Worm (Caenorhabditis elegans) whole organism, L4 larva: ENCODE data around the gene ccr-4.
A peak's percentile ranks its signal among the peaks of the same experiment; 100 is the strongest.

Experiments used
- F10B5.3 ChIP-seq: sonication (generic microtip); optimal IDR thresholded peaks from 2 replicates; lab custom pipeline; 2016; ENCODE audit warnings: mild to moderate bottlenecking, missing genetic modification characterization, missing compliant biosample characterization
- F26F4.8 ChIP-seq: fragments of 200-800 bp; sonication (Bioruptor generic); conservative IDR thresholded peaks from 2 replicates; pipeline ENCODE4 v1.3.6; 2022; ENCODE audit warnings: missing genetic modification characterization, missing compliant biosample characterization
- F37D6.2 ChIP-seq: sonication (generic microtip); optimal IDR thresholded peaks from 2 replicates; lab custom pipeline; 2016; ENCODE audit warnings: mild to moderate bottlenecking, missing genetic modification characterization, missing compliant biosample characterization
- F44E2.7 ChIP-seq: fragments of 200-800 bp; sonication (Bioruptor generic); IDR thresholded peaks from 2 replicates; pipeline ENCODE4 v2.1.2; 2022; ENCODE audit warnings: missing genetic modification characterization, missing compliant biosample characterization
- F49E8.2 ChIP-seq: sonication (generic microtip); optimal IDR thresholded peaks from 2 replicates; lab custom pipeline; 2016; ENCODE audit warnings: missing compliant biosample characterization, mild to moderate bottlenecking, missing genetic modification characterization, borderline replicate concordance
- R02D3.7 ChIP-seq: fragments of 150-350 bp; sonication (generic microtip); optimal IDR thresholded peaks from 3 replicates; lab custom pipeline; 2014; ENCODE audit warnings: missing biosample characterization, missing genetic modification characterization
- T26A8.4 ChIP-seq: fragments of 200-800 bp; sonication (Bioruptor generic); IDR thresholded peaks from 2 replicates; pipeline ENCODE4 v1.3.6; 2022; ENCODE audit warnings: missing genetic modification characterization, missing compliant biosample characterization
- Y48G9A.11 ChIP-seq: fragments of 200-800 bp; sonication (Bioruptor generic); IDR thresholded peaks from 2 replicates; pipeline ENCODE4 v1.3.6; 2022; ENCODE audit warnings: missing genetic modification reagents, missing genetic modification characterization, missing compliant biosample characterization
- Y5F2A.4 ChIP-seq: fragments of 200-800 bp; sonication (Bioruptor generic); optimal IDR thresholded peaks from 2 replicates; lab custom pipeline; 2018; ENCODE audit warnings: mild to moderate bottlenecking, missing genetic modification characterization, missing compliant biosample characterization
- Y75B8A.6 ChIP-seq: fragments of 200-800 bp; sonication (Bioruptor generic); IDR thresholded peaks from 2 replicates; pipeline ENCODE4 v1.3.6; 2022; ENCODE audit warnings: missing genetic modification reagents, missing genetic modification characterization, missing compliant biosample characterization
- ZK546.5 ChIP-seq, 2 experiments: sonication (generic microtip); optimal IDR thresholded peaks; 2 replicates each; lab custom pipeline; 2017; ENCODE audit warnings: missing biosample characterization in 2 of 2, missing genetic modification characterization in 2 of 2
- aha-1 ChIP-seq: fragments of 150-350 bp; peaks from one replicate; lab custom pipeline; 2014; ENCODE audit warnings: missing biosample characterization, missing genetic modification characterization
- aly-2 ChIP-seq: sonication (generic microtip); optimal IDR thresholded peaks from 2 replicates; lab custom pipeline; 2018; ENCODE audit warnings: missing biosample characterization, missing genetic modification characterization
- arid-1 ChIP-seq: fragments of 200-800 bp; sonication (Bioruptor generic); conservative IDR thresholded peaks from 2 replicates; pipeline ENCODE4 v1.3.6; 2022; ENCODE audit warnings: missing genetic modification reagents, missing genetic modification characterization, missing compliant biosample characterization
- ces-1 ChIP-seq: fragments of 150-350 bp; sonication (generic microtip); optimal IDR thresholded peaks from 4 replicates; lab custom pipeline; 2014; ENCODE audit warnings: missing biosample characterization, missing genetic modification reagents, missing genetic modification characterization
- daf-19 ChIP-seq: fragments of 200-800 bp; sonication (Bioruptor generic); conservative IDR thresholded peaks from 2 replicates; pipeline ENCODE4 v1.3.6; 2022; ENCODE audit warnings: missing genetic modification characterization, missing compliant biosample characterization
- dmd-6 ChIP-seq: fragments of 200-800 bp; sonication (Bioruptor generic); IDR thresholded peaks from 2 replicates; pipeline ENCODE4 v1.3.6; 2022; ENCODE audit warnings: missing genetic modification reagents, missing genetic modification characterization, missing compliant biosample characterization
- dpl-1 ChIP-seq: fragments of 150-350 bp; optimal IDR thresholded peaks from 2 replicates; lab custom pipeline; 2014; ENCODE audit warnings: missing biosample characterization, missing genetic modification reagents, missing genetic modification characterization
- duxl-1 ChIP-seq: sonication (generic microtip); optimal IDR thresholded peaks from 2 replicates; lab custom pipeline; 2016; ENCODE audit warnings: mild to moderate bottlenecking, missing genetic modification characterization, moderate library complexity, missing compliant biosample characterization; ENCODE audit not compliant: poor library complexity
- dve-1 ChIP-seq: sonication (generic microtip); optimal IDR thresholded peaks from 2 replicates; lab custom pipeline; 2017; ENCODE audit warnings: antibody characterized with exemption, mild to moderate bottlenecking, missing genetic modification characterization, missing compliant biosample characterization; ENCODE audit not compliant: insufficient read depth
- hlh-11 ChIP-seq: fragments of 200-800 bp; sonication (Bioruptor generic); optimal IDR thresholded peaks from 2 replicates; lab custom pipeline; 2018; ENCODE audit warnings: mild to moderate bottlenecking, missing genetic modification characterization, missing compliant biosample characterization
- hlh-30 ChIP-seq: sonication (generic microtip); optimal IDR thresholded peaks from 2 replicates; lab custom pipeline; 2017; ENCODE audit warnings: antibody characterized with exemption, mild to moderate bottlenecking, missing genetic modification characterization, missing compliant biosample characterization; ENCODE audit not compliant: insufficient read depth
- lin-15B ChIP-seq: fragments of 150-350 bp; sonication (generic microtip); optimal IDR thresholded peaks from 3 replicates; lab custom pipeline; 2014; ENCODE audit warnings: missing biosample characterization, missing genetic modification characterization
- lin-38 ChIP-seq: fragments of 200-800 bp; sonication (Bioruptor generic); IDR thresholded peaks from 2 replicates; pipeline ENCODE4 v1.3.6; 2022; ENCODE audit warnings: missing genetic modification reagents, missing genetic modification characterization, missing compliant biosample characterization
- lir-3 ChIP-seq: sonication (generic microtip); optimal IDR thresholded peaks from 2 replicates; lab custom pipeline; 2016; ENCODE audit warnings: mild to moderate bottlenecking, missing genetic modification characterization, missing compliant biosample characterization
- lsy-2 ChIP-seq, 2 experiments: fragments of 150-350 bp in 1 of 2; sonication (generic microtip) in 1 of 2; optimal IDR thresholded peaks; 2 replicates each; lab custom pipeline; 2014 to 2017; ENCODE audit warnings: missing biosample characterization in 2 of 2, missing genetic modification characterization in 2 of 2
- madf-5 ChIP-seq, 2 experiments: fragments of 200-800 bp; sonication (Bioruptor generic); IDR thresholded peaks; 2 replicates each; pipeline ENCODE4 v1.3.6; 2022; ENCODE audit warnings: missing compliant biosample characterization in 2 of 2, missing genetic modification characterization in 2 of 2
- mdl-1 ChIP-seq, 2 experiments: fragments of 150-350 bp in 1 of 2; sonication (generic microtip) in 1 of 2; optimal IDR thresholded peaks; 2 replicates each; lab custom pipeline; 2014 to 2017; ENCODE audit warnings: missing biosample characterization in 2 of 2, missing genetic modification characterization in 2 of 2
- mdt-29 ChIP-seq: fragments of 200-800 bp; sonication (Bioruptor generic); IDR thresholded peaks from 2 replicates; pipeline ENCODE4 v1.3.6; 2022; ENCODE audit warnings: missing genetic modification reagents, missing genetic modification characterization, missing compliant biosample characterization
- mes-2 ChIP-seq: sonication (generic microtip); optimal IDR thresholded peaks from 2 replicates; lab custom pipeline; 2016; ENCODE audit warnings: missing genotype, mild to moderate bottlenecking, missing genetic modification characterization, missing compliant biosample characterization; ENCODE audit not compliant: poor library complexity, severe bottlenecking
- mxl-2 ChIP-seq: fragments of 200-800 bp; sonication (Bioruptor generic); conservative IDR thresholded peaks from 2 replicates; pipeline ENCODE4 v1.3.6; 2022; ENCODE audit warnings: missing genetic modification reagents, missing genetic modification characterization, missing compliant biosample characterization
- mxl-3 ChIP-seq: fragments of 200-800 bp; sonication (Bioruptor generic); optimal IDR thresholded peaks from 2 replicates; lab custom pipeline; 2018; ENCODE audit warnings: mild to moderate bottlenecking, missing genetic modification characterization, missing compliant biosample characterization
- nhr-102 ChIP-seq: sonication (generic microtip); optimal IDR thresholded peaks from 2 replicates; lab custom pipeline; 2016; ENCODE audit warnings: mild to moderate bottlenecking, missing genetic modification characterization, moderate library complexity, missing compliant biosample characterization
- nhr-111 ChIP-seq: fragments of 200-800 bp; sonication (Bioruptor generic); optimal IDR thresholded peaks from 2 replicates; lab custom pipeline; 2018; ENCODE audit warnings: mild to moderate bottlenecking, missing genetic modification characterization, missing compliant biosample characterization
- nhr-28 ChIP-seq: fragments of 150-350 bp; optimal IDR thresholded peaks from 2 replicates; lab custom pipeline; 2014; ENCODE audit warnings: missing biosample characterization, missing genetic modification characterization
- nhr-41 ChIP-seq: fragments of 200-800 bp; sonication (Bioruptor generic); IDR thresholded peaks from 2 replicates; pipeline ENCODE4 v1.3.6; 2022; ENCODE audit warnings: missing genetic modification reagents, missing genetic modification characterization, missing compliant biosample characterization
- nhr-42 ChIP-seq: fragments of 200-800 bp; sonication (Bioruptor generic); IDR thresholded peaks from 2 replicates; pipeline ENCODE4 v1.3.6; 2022; ENCODE audit warnings: missing genetic modification characterization, missing compliant biosample characterization
- nhr-76 ChIP-seq: fragments of 150-350 bp; optimal IDR thresholded peaks from 2 replicates; lab custom pipeline; 2014; ENCODE audit warnings: missing biosample characterization, missing genetic modification characterization
- pha-4 ChIP-seq, 2 experiments: fragments of 150-350 bp in 1 of 2; fragments of 200-800 bp in 1 of 2; sonication (Bioruptor generic) in 1 of 2; IDR thresholded peaks in 1 of 2; optimal IDR thresholded peaks in 1 of 2; 2 replicates each; pipeline versions ENCODE4 v1.3.6 to Lab custom; 2014 to 2022; ENCODE audit warnings: missing genetic modification characterization in 2 of 2, missing genetic modification reagents in 2 of 2, missing biosample characterization in 1 of 2, missing compliant biosample characterization in 1 of 2
- php-3 ChIP-seq: fragments of 200-800 bp; sonication (Bioruptor generic); IDR thresholded peaks from 2 replicates; pipeline ENCODE4 v1.3.6; 2022; ENCODE audit warnings: missing genetic modification reagents, missing genetic modification characterization, missing compliant biosample characterization
- rbr-2 ChIP-seq: sonication (generic microtip); optimal IDR thresholded peaks from 2 replicates; lab custom pipeline; 2016; ENCODE audit warnings: missing genotype, missing genetic modification characterization, missing compliant biosample characterization
- snpc-1.2 ChIP-seq: fragments of 200-800 bp; sonication (Bioruptor generic); IDR thresholded peaks from 2 replicates; pipeline ENCODE4 v1.3.6; 2022; ENCODE audit warnings: missing genetic modification reagents, missing genetic modification characterization, missing compliant biosample characterization
- snpc-4 ChIP-seq: fragments of 150-350 bp; optimal IDR thresholded peaks from 2 replicates; lab custom pipeline; 2014; ENCODE audit warnings: missing biosample characterization, missing genetic modification characterization
- unc-130 ChIP-seq: sonication (generic microtip); optimal IDR thresholded peaks from 2 replicates; lab custom pipeline; 2016; ENCODE audit warnings: missing genetic modification reagents, missing genetic modification characterization, missing compliant biosample characterization
- unc-62 ChIP-seq, 3 experiments: fragments of 150-350 bp in 1 of 3; sonication (generic microtip); optimal IDR thresholded peaks in 2 of 3; peaks in 1 of 3; 1 replicate in 1 of 3; 2 replicates in 2 of 3; lab custom pipeline; 2014 to 2017; ENCODE audit warnings: missing biosample characterization in 3 of 3, missing genetic modification characterization in 3 of 3, missing genetic modification reagents in 3 of 3, missing genotype in 1 of 3
- vab-7 ChIP-seq: fragments of 200-800 bp; sonication (Bioruptor generic); IDR thresholded peaks from 2 replicates; pipeline ENCODE4 v1.3.6; 2022; ENCODE audit warnings: missing genetic modification reagents, missing genetic modification characterization, missing compliant biosample characterization
- zag-1 ChIP-seq: fragments of 150-350 bp; optimal IDR thresholded peaks from 2 replicates; lab custom pipeline; 2014; ENCODE audit warnings: missing biosample characterization, missing genetic modification characterization
- zfp-2 ChIP-seq: sonication (generic microtip); optimal IDR thresholded peaks from 2 replicates; lab custom pipeline; 2016; ENCODE audit warnings: mild to moderate bottlenecking, missing genetic modification characterization, missing compliant biosample characterization
- zfp-3 ChIP-seq: fragments of 200-800 bp; sonication (Bioruptor generic); conservative IDR thresholded peaks from 2 replicates; pipeline ENCODE4 v1.3.6; 2022; ENCODE audit warnings: missing genetic modification reagents, missing genetic modification characterization, missing compliant biosample characterization
- ztf-11 ChIP-seq: fragments of 150-350 bp; optimal IDR thresholded peaks from 2 replicates; lab custom pipeline; 2014; ENCODE audit warnings: missing biosample characterization, missing genetic modification characterization

ccr-4 gene

ce11 chrIV:12404137-12404536 is 42.8 kb downstream of the ccr-4 start, which contains the start of gene gex-3 (continued):
- TF ChIP-seq ZK546.5 (tag; optimal IDR thresholded peaks at IDR 0.05; lab: Kevin White, UChicago), result peak in 1 of 2 experiments; percentile 55
- TF ChIP-seq lir-3 (tag; lab: Kevin White, UChicago), result no peak
- TF ChIP-seq dve-1 (tag; lab: Kevin White, UChicago), result peak; percentile 65
- peak; percentile 61 for TF ChIP-seq lin-15B (tag; lab: Kevin White, UChicago)
- no peak for TF ChIP-seq F44E2.7
- TF ChIP-seq lin-38 (GFP tag; lab: Robert Waterston, UW), result peak; percentile 97
- no peak for TF ChIP-seq Y5F2A.4 (GFP tag; lab: Kevin White, UChicago)
- peak in 1 of 2 experiments; percentile 78 for TF ChIP-seq unc-62 (GFP tag; optimal IDR thresholded peaks at IDR 0.05 in 1 of 2; lab: Kevin White, UChicago)
- TF ChIP-seq unc-62 (tag; optimal IDR thresholded peaks at IDR 0.05; lab: Kevin White, UChicago), result no peak
- no peak for TF ChIP-seq php-3 (GFP tag; lab: Robert Waterston, UW)
- TF ChIP-seq hlh-30, result peak; percentile 82
- TF ChIP-seq ztf-11 (tag; lab: Kevin White, UChicago), result no peak
- TF ChIP-seq pha-4 (GFP tag; IDR thresholded peaks at IDR 0.05; lab: Robert Waterston, UW), result no peak
- peak; percentile 69 for TF ChIP-seq pha-4 (tag; optimal IDR thresholded peaks at IDR 0.05; lab: Kevin White, UChicago)
- no peak for TF ChIP-seq nhr-102 (tag; lab: Kevin White, UChicago)
- no peak for TF ChIP-seq F37D6.2 (tag; lab: Kevin White, UChicago)
- 0 out of 2 replicates have a peak, but pooled peaks have one; percentile 32 for TF ChIP-seq daf-19 (GFP tag; lab: Robert Waterston, UW)
- TF ChIP-seq nhr-111 (GFP tag; lab: Kevin White, UChicago), result no peak
- peak; percentile 61 to 95 for TF ChIP-seq lsy-2 (tag; optimal IDR thresholded peaks at IDR 0.05; lab: Kevin White, UChicago)
- no peak for TF ChIP-seq nhr-42 (GFP tag; lab: Robert Waterston, UW)
- peak; percentile 54 for TF ChIP-seq rbr-2 (tag; lab: Kevin White, UChicago)
- TF ChIP-seq F49E8.2, result peak; percentile 31
- no peak for TF ChIP-seq mxl-2
- TF ChIP-seq arid-1 (GFP tag; lab: Robert Waterston, UW), result no peak
- no peak for TF ChIP-seq mdt-29 (GFP tag; lab: Robert Waterston, UW)
- no peak for TF ChIP-seq zag-1 (tag; lab: Kevin White, UChicago)
- TF ChIP-seq hlh-11 (tag; lab: Kevin White, UChicago), result peak; percentile 50
- no peak for TF ChIP-seq nhr-41 (GFP tag; lab: Robert Waterston, UW)
- TF ChIP-seq R02D3.7 (tag; lab: Kevin White, UChicago), result no peak
- peak; percentile 43 for TF ChIP-seq nhr-28
- TF ChIP-seq mdl-1 (tag; optimal IDR thresholded peaks at IDR 0.05; lab: Kevin White, UChicago), result no peak
- TF ChIP-seq aly-2 (tag; lab: Kevin White, UChicago), result no peak
- TF ChIP-seq Y48G9A.11 (GFP tag; lab: Robert Waterston, UW), result no peak
- peak; percentile 77 for TF ChIP-seq snpc-1.2 (GFP tag; lab: Robert Waterston, UW)
- peak; percentile 71 for TF ChIP-seq unc-130 (GFP tag; lab: Kevin White, UChicago)
- TF ChIP-seq snpc-4 (tag; lab: Kevin White, UChicago), result no peak
- peak; percentile 92 for TF ChIP-seq ces-1 (GFP tag; lab: Kevin White, UChicago)
- peak; percentile 92 for TF ChIP-seq mes-2 (tag; lab: Kevin White, UChicago)
- TF ChIP-seq vab-7 (GFP tag; lab: Robert Waterston, UW), result peak; percentile 58
- TF ChIP-seq dpl-1 (GFP tag; lab: Kevin White, UChicago), result peak; percentile 91
- no peak for TF ChIP-seq F10B5.3
- TF ChIP-seq T26A8.4 (GFP tag; lab: Robert Waterston, UW), result peak; percentile 56
- no peak for TF ChIP-seq F26F4.8 (GFP tag; lab: Robert Waterston, UW)
- TF ChIP-seq duxl-1, result no peak
- TF ChIP-seq aha-1, result peak; percentile 98
- no peak for TF ChIP-seq zfp-2
- TF ChIP-seq madf-5 (GFP tag; IDR thresholded peaks at IDR 0.05; lab: Robert Waterston, UW), result no peak
- TF ChIP-seq Y75B8A.6 (GFP tag; lab: Robert Waterston, UW), result no peak
- peak; percentile 28 for TF ChIP-seq mxl-3 (GFP tag; lab: Kevin White, UChicago)
- TF ChIP-seq zfp-3 (GFP tag; lab: Robert Waterston, UW), result no peak
- peak; percentile 30; the same call in 1 of the 2 replicates for TF ChIP-seq dmd-6 (GFP tag; lab: Robert Waterston, UW)
- no peak for TF ChIP-seq nhr-76
